Worm (Caenorhabditis elegans) whole organism, L3 larva: ENCODE data around the gene C24H12.4.
"Not testable (repeated sequence)": the region's sequence is repeated elsewhere in the genome, so short reads cannot be mapped to it uniquely, and the experiment has no call there.

Experiments
- ZK546.5 ChIP-seq: sonication (generic microtip); optimal IDR thresholded peaks from 2 replicates; lab custom pipeline; 2017; ENCODE audit warnings: missing biosample characterization, missing genetic modification characterization
- ceh-16 ChIP-seq: sonication (generic microtip); optimal IDR thresholded peaks from 2 replicates; lab custom pipeline; 2017; ENCODE audit warnings: missing biosample characterization, missing genetic modification characterization
- ceh-28 ChIP-seq: fragments of 150-350 bp; optimal IDR thresholded peaks from 2 replicates; lab custom pipeline; 2014; ENCODE audit warnings: missing biosample characterization, missing genetic modification reagents, missing genetic modification characterization
- ceh-9 ChIP-seq: sonication (generic microtip); optimal IDR thresholded peaks from 2 replicates; lab custom pipeline; 2018; ENCODE audit warnings: missing biosample characterization, missing genetic modification characterization
- egl-27 ChIP-seq: sonication (generic microtip); optimal IDR thresholded peaks from 4 replicates; lab custom pipeline; 2017; ENCODE audit warnings: missing biosample characterization, missing genetic modification reagents, missing genetic modification characterization
- elt-2 ChIP-seq: sonication (generic microtip); optimal IDR thresholded peaks from 2 replicates; lab custom pipeline; 2016; ENCODE audit warnings: missing genetic modification reagents, mild to moderate bottlenecking, missing genetic modification characterization, missing compliant biosample characterization
- elt-3 ChIP-seq, 3 experiments: fragments of 150-350 bp in 1 of 3; sonication (generic microtip) in 2 of 3; optimal IDR thresholded peaks; 2 replicates in 2 of 3; 4 replicates in 1 of 3; lab custom pipeline; 2014 to 2017; ENCODE audit warnings: missing biosample characterization in 3 of 3, missing genetic modification characterization in 3 of 3
- eor-1 ChIP-seq, 2 experiments: fragments of 150-350 bp; optimal IDR thresholded peaks; 2 replicates each; lab custom pipeline; 2014 to 2018; ENCODE audit warnings: missing biosample characterization in 2 of 2, missing genetic modification characterization in 2 of 2
- fkh-2 ChIP-seq: fragments of 150-350 bp; optimal IDR thresholded peaks from 2 replicates; lab custom pipeline; 2014; ENCODE audit warnings: missing biosample characterization, missing genetic modification reagents, missing genetic modification characterization
- fos-1 ChIP-seq: fragments of 150-350 bp; optimal IDR thresholded peaks from 2 replicates; lab custom pipeline; 2014; ENCODE audit warnings: missing biosample characterization, missing genetic modification characterization
- hmg-11 ChIP-seq: sonication (generic microtip); optimal IDR thresholded peaks from 2 replicates; lab custom pipeline; 2016; ENCODE audit warnings: missing genetic modification characterization, missing compliant biosample characterization
- jun-1 ChIP-seq: fragments of 150-350 bp; optimal IDR thresholded peaks from 2 replicates; lab custom pipeline; 2014; ENCODE audit warnings: missing biosample characterization, missing genetic modification reagents, missing genetic modification characterization
- lin-15B ChIP-seq: fragments of 150-350 bp; optimal IDR thresholded peaks from 2 replicates; lab custom pipeline; 2014; ENCODE audit warnings: missing biosample characterization, missing genetic modification characterization
- lin-39 ChIP-seq: fragments of 150-350 bp; optimal IDR thresholded peaks from 2 replicates; lab custom pipeline; 2018; ENCODE audit warnings: missing biosample characterization, missing genetic modification reagents, missing genetic modification characterization
- lsy-12 ChIP-seq: sonication (generic microtip); optimal IDR thresholded peaks from 2 replicates; lab custom pipeline; 2016; ENCODE audit warnings: mild to moderate bottlenecking, missing genetic modification characterization, missing compliant biosample characterization
- mdl-1 ChIP-seq: fragments of 150-350 bp; optimal IDR thresholded peaks from 2 replicates; lab custom pipeline; 2014; ENCODE audit warnings: missing biosample characterization, missing genetic modification characterization
- nhr-12 ChIP-seq: fragments of 150-350 bp; optimal IDR thresholded peaks from 2 replicates; lab custom pipeline; 2014; ENCODE audit warnings: missing biosample characterization, missing genetic modification characterization
- nhr-23 ChIP-seq: fragments of 150-350 bp; optimal IDR thresholded peaks from 2 replicates; lab custom pipeline; 2014; ENCODE audit warnings: missing biosample characterization, missing genetic modification reagents, missing genetic modification characterization
- nhr-237 ChIP-seq: fragments of 150-350 bp; optimal IDR thresholded peaks from 2 replicates; lab custom pipeline; 2014; ENCODE audit warnings: missing biosample characterization, missing genetic modification characterization
- nhr-28 ChIP-seq: fragments of 150-350 bp; optimal IDR thresholded peaks from 2 replicates; lab custom pipeline; 2014; ENCODE audit warnings: missing biosample characterization, missing genetic modification characterization
- nhr-43 ChIP-seq: sonication (generic microtip); optimal IDR thresholded peaks from 2 replicates; lab custom pipeline; 2016; ENCODE audit warnings: mild to moderate bottlenecking, missing genetic modification characterization, missing compliant biosample characterization; ENCODE audit not compliant: poor library complexity, severe bottlenecking
- nhr-76 ChIP-seq: fragments of 150-350 bp; sonication (generic microtip); optimal IDR thresholded peaks from 5 replicates; lab custom pipeline; 2014; ENCODE audit warnings: missing biosample characterization, missing genetic modification characterization
- nhr-77 ChIP-seq: fragments of 150-350 bp; optimal IDR thresholded peaks from 2 replicates; lab custom pipeline; 2014; ENCODE audit warnings: missing biosample characterization, missing genetic modification characterization
- pha-4 ChIP-seq: fragments of 150-350 bp; optimal IDR thresholded peaks from 2 replicates; lab custom pipeline; 2014; ENCODE audit warnings: missing biosample characterization, missing genetic modification reagents, missing genetic modification characterization
- pqm-1 ChIP-seq: fragments of 150-350 bp; optimal IDR thresholded peaks from 2 replicates; lab custom pipeline; 2017; ENCODE audit warnings: missing biosample characterization, missing genetic modification characterization, inconsistent platforms
- sea-2 ChIP-seq: fragments of 150-350 bp; sonication (generic microtip); optimal IDR thresholded peaks from 4 replicates; lab custom pipeline; 2014; ENCODE audit warnings: missing biosample characterization, missing genetic modification reagents, missing genetic modification characterization
- skn-1 ChIP-seq: fragments of 150-350 bp; optimal IDR thresholded peaks from 2 replicates; lab custom pipeline; 2014; ENCODE audit warnings: missing biosample characterization, missing genetic modification characterization
- snpc-4 ChIP-seq: fragments of 150-350 bp; optimal IDR thresholded peaks from 2 replicates; lab custom pipeline; 2014; ENCODE audit warnings: missing biosample characterization, missing genetic modification characterization
- tbx-2 ChIP-seq: sonication (generic microtip); optimal IDR thresholded peaks from 2 replicates; lab custom pipeline; 2016; ENCODE audit warnings: mild to moderate bottlenecking, missing genetic modification characterization, missing compliant biosample characterization
- unc-39 ChIP-seq: sonication (generic microtip); optimal IDR thresholded peaks from 4 replicates; lab custom pipeline; 2017; ENCODE audit warnings: missing biosample characterization, missing genetic modification characterization
- unc-62 ChIP-seq: fragments of 150-350 bp; sonication (generic microtip); optimal IDR thresholded peaks from 4 replicates; lab custom pipeline; 2014; ENCODE audit warnings: missing biosample characterization, missing genetic modification reagents, missing genetic modification characterization
- zag-1 ChIP-seq: fragments of 150-350 bp; optimal IDR thresholded peaks from 2 replicates; lab custom pipeline; 2014; ENCODE audit warnings: missing biosample characterization, missing genetic modification characterization
- ztf-4 ChIP-seq: fragments of 150-350 bp; optimal IDR thresholded peaks from 2 replicates; lab custom pipeline; 2014; ENCODE audit warnings: missing biosample characterization, missing genetic modification characterization

C24H12.4 gene

DNA sequence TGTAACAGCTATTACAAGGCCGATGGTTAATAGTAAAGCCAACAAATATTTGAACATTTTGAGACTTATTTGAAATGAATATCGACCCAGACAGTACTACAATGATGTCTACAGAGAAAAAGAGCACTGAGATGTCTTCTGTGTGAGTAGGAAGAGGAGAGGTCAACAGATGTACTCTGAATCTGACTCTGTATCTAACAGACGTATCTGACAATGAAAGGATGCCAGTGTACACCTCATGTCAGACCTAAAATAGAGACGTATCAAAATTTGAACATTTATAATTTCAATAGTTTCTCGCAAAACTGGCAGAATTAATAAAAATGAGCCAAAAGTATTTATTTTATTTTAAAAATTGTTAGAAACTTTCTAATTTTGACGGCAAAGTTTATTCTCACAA is 12.1 kb downstream of the C24H12.4 start, which contains the start of gene C24H12.8:
Gene C24H12.8, minus strand, starts transcription at position 101 of the 400 bp plus-strand sequence.
- TF ChIP-seq ztf-4 (tag; lab: Kevin White, UChicago), result no peak
- TF ChIP-seq unc-62 (GFP tag; lab: Kevin White, UChicago), result no peak
- TF ChIP-seq lin-39, result no peak
- TF ChIP-seq nhr-76 (tag; lab: Kevin White, UChicago), result no peak
- no peak for TF ChIP-seq unc-39
- TF ChIP-seq nhr-43 (tag; lab: Kevin White, UChicago), result no peak
- no peak for TF ChIP-seq fkh-2 (tag; lab: Kevin White, UChicago)
- no peak for TF ChIP-seq sea-2 (GFP tag; lab: Kevin White, UChicago)
- TF ChIP-seq pha-4 (tag; lab: Kevin White, UChicago), result no peak
- no peak for TF ChIP-seq ceh-9
- no peak for TF ChIP-seq snpc-4
- TF ChIP-seq tbx-2 (tag; lab: Kevin White, UChicago), result no peak
- TF ChIP-seq, all 47 proteins: peak for 0

ce11 chrII:437279-437678 is 26.3 kb downstream of the C24H12.4 start:
- no peak for TF ChIP-seq pqm-1 (tag; lab: Kevin White, UChicago)
- no peak for TF ChIP-seq nhr-43 (tag; lab: Kevin White, UChicago)
- TF ChIP-seq nhr-12 (tag; lab: Kevin White, UChicago), result no peak
- no peak for TF ChIP-seq fos-1 (tag; lab: Kevin White, UChicago)
- no peak for TF ChIP-seq ZK546.5
- TF ChIP-seq, all 47 proteins: peak for 0

DNA sequence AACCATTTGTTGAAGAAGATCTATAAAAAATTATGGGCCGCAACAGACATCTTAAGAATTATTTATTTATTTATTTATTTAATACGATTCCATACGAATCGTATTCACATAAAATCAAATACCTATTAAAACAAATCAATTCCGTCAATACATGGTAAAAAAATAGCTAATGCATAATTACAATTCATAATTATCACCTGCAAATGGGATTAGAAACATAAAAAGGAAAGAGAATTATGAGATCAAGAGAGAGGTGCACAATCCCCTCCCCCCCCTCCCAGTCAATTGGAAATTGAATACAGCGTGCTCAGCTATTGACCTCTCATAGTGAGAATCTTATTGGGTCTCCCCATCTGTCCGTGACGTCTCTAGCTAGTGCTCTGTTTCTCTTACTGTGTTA is 30.1 kb downstream of the C24H12.4 start, which contains the start of gene C24H12.1:
Gene C24H12.1, plus strand, starts transcription at position 301 of the 400 bp plus-strand sequence.
- not testable (repeated sequence) for TF ChIP-seq nhr-237 (tag; lab: Kevin White, UChicago); zag-1 (tag; lab: Kevin White, UChicago); ceh-16
- TF ChIP-seq, all 47 proteins: peak for 0; not testable (repeated sequence) for 47

ce11 chrII:454646-455045 is 43.6 kb downstream of the C24H12.4 start, which contains the start of gene W10D9.1:
TSS of gene W10D9.1 (plus strand) at chrII:454946.
- TF ChIP-seq lin-39; eor-1 (tag; optimal IDR thresholded peaks at IDR 0.05; lab: Kevin White, UChicago); egl-27 (tag; lab: Kevin White, UChicago): not testable (repeated sequence)

ce11 chrII:456371-456770 is 45.3 kb downstream of the C24H12.4 start:
- TF ChIP-seq ZK546.5 (no peak), elt-3 (tag; optimal IDR thresholded peaks at IDR 0.05; lab: Kevin White, UChicago) (no peak), nhr-43 (tag; lab: Kevin White, UChicago) (no peak), elt-2 (no peak), lsy-12 (tag; lab: Kevin White, UChicago) (no peak), nhr-23 (tag; lab: Kevin White, UChicago) (no peak), ceh-16 (no peak), jun-1 (no peak), nhr-77 (no peak), mdl-1 (tag; lab: Kevin White, UChicago) (no peak), nhr-28 (tag; lab: Kevin White, UChicago) (no peak), pqm-1 (tag; lab: Kevin White, UChicago) (no peak), egl-27 (tag; lab: Kevin White, UChicago) (no peak), hmg-11 (tag; lab: Kevin White, UChicago) (no peak), lin-15B (no peak), skn-1 (tag; lab: Kevin White, UChicago) (no peak)
- TF ChIP-seq, all 47 proteins: peak for 0

DNA sequence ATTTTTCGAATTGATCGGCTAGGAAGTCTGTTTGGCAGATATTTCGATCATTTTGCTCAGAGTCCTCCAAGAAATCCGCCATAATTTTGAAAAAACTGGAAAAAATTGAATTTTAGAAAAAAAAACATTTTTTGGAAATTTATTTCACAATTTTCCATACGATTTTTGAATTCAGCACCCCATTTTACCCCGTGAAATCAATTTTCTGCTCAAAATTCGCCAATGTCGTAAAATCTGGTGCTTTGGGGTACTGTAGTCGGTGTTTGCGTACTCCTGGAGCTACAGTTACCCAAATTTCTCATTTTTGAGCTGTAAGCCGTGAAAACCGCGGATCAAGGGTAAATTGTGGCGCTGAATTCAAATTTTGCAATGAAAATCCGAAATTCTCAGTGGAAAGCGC is 46.8 kb downstream of the C24H12.4 start, which contains the start of gene gvd-1:
Gene gvd-1, minus strand, starts transcription at position 101 of the 400 bp plus-strand sequence.
- TF ChIP-seq lsy-12 (tag; lab: Kevin White, UChicago) (no peak), ceh-9 (no peak), nhr-76 (tag; lab: Kevin White, UChicago) (no peak), ceh-16 (no peak), hmg-11 (tag; lab: Kevin White, UChicago) (no peak), nhr-12 (tag; lab: Kevin White, UChicago) (no peak), snpc-4 (no peak), ceh-28 (tag; lab: Kevin White, UChicago) (no peak)
- TF ChIP-seq, all 47 proteins: peak for 0
